Fruit fly (Drosophila melanogaster) whole organism, embryonic: ENCODE results near the gene Gyc88E.

Source experiments
- ATbp ChIP-seq: fragments of 200-800 bp; sonication (Bioruptor generic); optimal IDR thresholded peaks from 2 replicates; lab custom pipeline; 2017; ENCODE audit warnings: missing biosample characterization, mild to moderate bottlenecking, missing genetic modification characterization, missing genetic modification reagents
- Abd-B ChIP-seq: fragments of 200-800 bp; sonication (Bioruptor generic); optimal IDR thresholded peaks from 2 replicates; lab custom pipeline; 2018; ENCODE audit warnings: missing biosample characterization, mild to moderate bottlenecking, missing genetic modification characterization, moderate library complexity
- B-H2 ChIP-seq: fragments of 200-800 bp; sonication (Bioruptor generic); optimal IDR thresholded peaks from 2 replicates; lab custom pipeline; 2018; ENCODE audit warnings: missing biosample characterization, mild to moderate bottlenecking, missing genetic modification characterization
- CG10654 ChIP-seq: fragments of 200-800 bp; sonication (Bioruptor generic); optimal IDR thresholded peaks from 2 replicates; lab custom pipeline; 2016; ENCODE audit warnings: missing biosample characterization, missing genetic modification characterization
- CG11247 ChIP-seq: fragments of 200-800 bp; sonication (Bioruptor generic); IDR thresholded peaks from 2 replicates; pipeline ENCODE4 v1.3.6; 2022; ENCODE audit warnings: missing biosample characterization, missing genetic modification characterization
- CG11456 ChIP-seq: fragments of 200-800 bp; sonication (Bioruptor generic); IDR thresholded peaks from 3 replicates; pipeline ENCODE4 v1.3.6; 2022; ENCODE audit warnings: missing biosample characterization, missing genetic modification characterization
- CG15269 ChIP-seq: fragments of 200-800 bp; sonication (Bioruptor generic); optimal IDR thresholded peaks from 2 replicates; lab custom pipeline; 2018; ENCODE audit warnings: missing biosample characterization, mild to moderate bottlenecking, missing genetic modification characterization, moderate library complexity
- CG1603 ChIP-seq: fragments of 200-800 bp; sonication (Bioruptor generic); optimal IDR thresholded peaks from 2 replicates; lab custom pipeline; 2019; ENCODE audit warnings: missing biosample characterization, mild to moderate bottlenecking, missing genetic modification characterization, moderate library complexity
- CG17359 ChIP-seq: fragments of 200-800 bp; sonication (Bioruptor generic); optimal IDR thresholded peaks from 3 replicates; lab custom pipeline; 2018; ENCODE audit warnings: missing biosample characterization, mild to moderate bottlenecking, missing genetic modification characterization, moderate library complexity
- CG1792 ChIP-seq: fragments of 200-800 bp; sonication (Bioruptor generic); optimal IDR thresholded peaks from 2 replicates; lab custom pipeline; 2016; ENCODE audit warnings: missing biosample characterization, missing genetic modification characterization
- CG1832 ChIP-seq: fragments of 200-800 bp; sonication (Bioruptor generic); optimal IDR thresholded peaks from 2 replicates; lab custom pipeline; 2017; ENCODE audit warnings: missing biosample characterization, mild to moderate bottlenecking, missing genetic modification characterization, inconsistent platforms
- CG2120 ChIP-seq: fragments of 200-800 bp; sonication (Bioruptor generic); optimal IDR thresholded peaks from 3 replicates; lab custom pipeline; 2016; ENCODE audit warnings: missing biosample characterization, missing genetic modification characterization
- CG2889 ChIP-seq: fragments of 200-800 bp; sonication (Bioruptor generic); IDR thresholded peaks from 3 replicates; pipeline ENCODE4 v1.3.6; 2022; ENCODE audit warnings: missing biosample characterization, missing genetic modification characterization
- CG3281 ChIP-seq: fragments of 200-800 bp; sonication (Bioruptor generic); optimal IDR thresholded peaks from 3 replicates; lab custom pipeline; 2017; ENCODE audit warnings: missing biosample characterization, mild to moderate bottlenecking, missing genetic modification characterization
- CG34422 ChIP-seq: fragments of 200-800 bp; sonication (Bioruptor generic); IDR thresholded peaks from 3 replicates; pipeline ENCODE4 v1.3.6; 2022; ENCODE audit warnings: missing biosample characterization, missing genetic modification characterization
- CG4617 ChIP-seq: fragments of 200-800 bp; sonication (Bioruptor generic); optimal IDR thresholded peaks from 3 replicates; lab custom pipeline; 2016; ENCODE audit warnings: missing biosample characterization, missing genetic modification characterization, borderline replicate concordance
- CG6175 ChIP-seq: fragments of 200-800 bp; sonication (Bioruptor generic); IDR thresholded peaks from 3 replicates; pipeline ENCODE4 v1.3.6; 2022; ENCODE audit warnings: missing biosample characterization, missing genetic modification characterization
- CG6689 ChIP-seq: fragments of 200-800 bp; sonication (Bioruptor generic); IDR thresholded peaks from 2 replicates; pipeline ENCODE4 v1.3.6; 2022; ENCODE audit warnings: missing biosample characterization, missing genetic modification characterization
- CG7786 ChIP-seq: fragments of 200-800 bp; sonication (Bioruptor generic); optimal IDR thresholded peaks from 2 replicates; lab custom pipeline; 2016; ENCODE audit warnings: missing biosample characterization, missing genetic modification characterization
- CG7839 ChIP-seq: fragments of 200-800 bp; sonication (Bioruptor generic); optimal IDR thresholded peaks from 3 replicates; lab custom pipeline; 2018; ENCODE audit warnings: missing biosample characterization, mild to moderate bottlenecking, missing genetic modification characterization, moderate library complexity
- CoRest ChIP-seq: fragments of 200-800 bp; sonication (Bioruptor generic); optimal IDR thresholded peaks from 3 replicates; lab custom pipeline; 2018; ENCODE audit warnings: missing biosample characterization, mild to moderate bottlenecking, missing genetic modification characterization, moderate library complexity
- D19B ChIP-seq: fragments of 200-800 bp; sonication (Bioruptor generic); optimal IDR thresholded peaks from 2 replicates; lab custom pipeline; 2017; ENCODE audit warnings: missing biosample characterization, mild to moderate bottlenecking, missing genetic modification characterization
- Deaf1 ChIP-seq: fragments of 200-800 bp; optimal IDR thresholded peaks from 3 replicates; lab custom pipeline; 2019; ENCODE audit warnings: missing biosample characterization, mild to moderate bottlenecking, missing genetic modification characterization, moderate library complexity
- GATAe ChIP-seq: fragments of 200-800 bp; sonication (Bioruptor generic); conservative IDR thresholded peaks from 2 replicates; pipeline ENCODE4 v1.3.6; 2022; ENCODE audit warnings: missing biosample characterization, missing genetic modification characterization
- MESR4 ChIP-seq: fragments of 200-800 bp; sonication (Bioruptor generic); optimal IDR thresholded peaks from 2 replicates; lab custom pipeline; 2018; ENCODE audit warnings: missing biosample characterization, mild to moderate bottlenecking, missing genetic modification characterization, moderate library complexity
- ab ChIP-seq: fragments of 200-800 bp; sonication (Bioruptor generic); optimal IDR thresholded peaks from 2 replicates; lab custom pipeline; 2016; ENCODE audit warnings: missing biosample characterization, missing genetic modification characterization
- aop ChIP-seq: fragments of 200-800 bp; sonication (Bioruptor generic); IDR thresholded peaks from 2 replicates; pipeline ENCODE4 v1.3.6; 2022; ENCODE audit warnings: missing biosample characterization, missing genetic modification characterization
- ap ChIP-seq: fragments of 200-800 bp; sonication (Bioruptor generic); IDR thresholded peaks from 2 replicates; pipeline ENCODE4 v1.3.6; 2022; ENCODE audit warnings: missing biosample characterization, missing genetic modification characterization
- bab2 ChIP-seq: fragments of 200-800 bp; sonication (Bioruptor generic); optimal IDR thresholded peaks from 2 replicates; lab custom pipeline; 2016; ENCODE audit warnings: missing biosample characterization, missing genetic modification characterization
- bbx ChIP-seq: fragments of 200-800 bp; sonication (Bioruptor generic); IDR thresholded peaks from 2 replicates; pipeline ENCODE4 v1.3.6; 2022; ENCODE audit warnings: missing biosample characterization, missing genetic modification characterization; ENCODE audit not compliant: partially characterized antibody
- bcd ChIP-seq: fragments of 200-800 bp; sonication (Bioruptor generic); optimal IDR thresholded peaks from 2 replicates; lab custom pipeline; 2017; ENCODE audit warnings: missing biosample characterization, mild to moderate bottlenecking, missing genetic modification characterization
- bowl ChIP-seq: fragments of 200-800 bp; sonication (Bioruptor generic); IDR thresholded peaks from 2 replicates; pipeline ENCODE4 v1.3.6; 2022; ENCODE audit warnings: missing biosample characterization, missing genetic modification characterization
- cato ChIP-seq: fragments of 200-800 bp; sonication (Bioruptor generic); optimal IDR thresholded peaks from 2 replicates; lab custom pipeline; 2016; ENCODE audit warnings: missing biosample characterization, missing genetic modification characterization, borderline replicate concordance
- chif ChIP-seq, 2 experiments: fragments of 200-800 bp; sonication (Bioruptor generic); optimal IDR thresholded peaks; 3 replicates each; lab custom pipeline; 2016; ENCODE audit warnings: missing biosample characterization in 2 of 2, missing genetic modification characterization in 2 of 2
- dpn ChIP-seq, 2 experiments: fragments of 200-800 bp; sonication (Bioruptor generic); optimal IDR thresholded peaks; 3 replicates each; lab custom pipeline; 2016; ENCODE audit warnings: missing biosample characterization in 2 of 2, missing genetic modification characterization in 2 of 2
- esg ChIP-seq: fragments of 200-800 bp; sonication (Bioruptor generic); conservative IDR thresholded peaks from 2 replicates; pipeline ENCODE4 v1.3.6; 2022; ENCODE audit warnings: missing biosample characterization, missing genetic modification characterization
- eve ChIP-seq, 2 experiments: fragments of >200 bp; optimal IDR thresholded peaks; 2 replicates each; lab custom pipeline; 2017; ENCODE audit warnings: missing biosample characterization in 2 of 2, missing genetic modification characterization in 2 of 2
- gce ChIP-seq: fragments of 200-800 bp; sonication (Bioruptor generic); IDR thresholded peaks from 3 replicates; pipeline ENCODE4 v1.3.6; 2022; ENCODE audit warnings: missing biosample characterization, missing genetic modification characterization
- gcm2 ChIP-seq: fragments of 200-800 bp; sonication (Bioruptor generic); optimal IDR thresholded peaks from 2 replicates; lab custom pipeline; 2016; ENCODE audit warnings: missing biosample characterization, missing genetic modification characterization
- insv ChIP-seq, 2 experiments: fragments of 200-800 bp; sonication (Bioruptor generic); optimal IDR thresholded peaks; 3 replicates each; lab custom pipeline; 2016 to 2018; ENCODE audit warnings: missing biosample characterization in 2 of 2, missing genetic modification characterization in 2 of 2
- ken ChIP-seq: fragments of 200-800 bp; sonication (Bioruptor generic); IDR thresholded peaks from 3 replicates; pipeline ENCODE4 v1.3.6; 2022; ENCODE audit warnings: missing biosample characterization, missing genetic modification characterization
- maf-S ChIP-seq: fragments of 200-800 bp; sonication (Bioruptor generic); optimal IDR thresholded peaks from 2 replicates; lab custom pipeline; 2016; ENCODE audit warnings: missing biosample characterization, missing genetic modification characterization
- mam ChIP-seq: fragments of 200-800 bp; sonication (Bioruptor generic); optimal IDR thresholded peaks from 3 replicates; lab custom pipeline; 2016; ENCODE audit warnings: missing biosample characterization, missing genetic modification characterization
- mld ChIP-seq: fragments of 200-800 bp; sonication (Bioruptor generic); IDR thresholded peaks from 3 replicates; pipeline ENCODE4 v1.3.6; 2022; ENCODE audit warnings: missing biosample characterization, missing genetic modification characterization; ENCODE audit not compliant: partially characterized antibody
- p53 ChIP-seq: fragments of 200-800 bp; sonication (Bioruptor generic); optimal IDR thresholded peaks from 2 replicates; lab custom pipeline; 2016; ENCODE audit warnings: missing biosample characterization, missing genetic modification characterization
- pnt ChIP-seq: fragments of 200-800 bp; sonication (Bioruptor generic); optimal IDR thresholded peaks from 3 replicates; lab custom pipeline; 2016; ENCODE audit warnings: missing biosample characterization, missing genetic modification characterization
- sens ChIP-seq: fragments of 200-800 bp; sonication (Bioruptor generic); peaks from one replicate; lab custom pipeline; 2016; ENCODE audit warnings: missing biosample characterization, missing genetic modification characterization
- sens-2 ChIP-seq: fragments of 200-800 bp; sonication (Bioruptor generic); IDR thresholded peaks from 2 replicates; pipeline ENCODE4 v1.3.6; 2022; ENCODE audit warnings: missing biosample characterization, missing genetic modification characterization
- sisA ChIP-seq: fragments of 200-800 bp; sonication (Bioruptor generic); IDR thresholded peaks from 2 replicates; pipeline ENCODE4 v1.3.6; 2022; ENCODE audit warnings: missing biosample characterization, missing genetic modification characterization
- slou ChIP-seq: fragments of 200-800 bp; sonication (Bioruptor generic); optimal IDR thresholded peaks from 3 replicates; lab custom pipeline; 2016; ENCODE audit warnings: missing biosample characterization, missing genetic modification characterization
- tap ChIP-seq: fragments of 200-800 bp; optimal IDR thresholded peaks from 3 replicates; lab custom pipeline; 2019; ENCODE audit warnings: missing biosample characterization, mild to moderate bottlenecking, missing genetic modification characterization, moderate library complexity
- usp ChIP-seq: fragments of >200 bp; optimal IDR thresholded peaks from 2 replicates; lab custom pipeline; 2017; ENCODE audit warnings: missing biosample characterization, missing genetic modification characterization

Gene Gyc88E

DNA sequence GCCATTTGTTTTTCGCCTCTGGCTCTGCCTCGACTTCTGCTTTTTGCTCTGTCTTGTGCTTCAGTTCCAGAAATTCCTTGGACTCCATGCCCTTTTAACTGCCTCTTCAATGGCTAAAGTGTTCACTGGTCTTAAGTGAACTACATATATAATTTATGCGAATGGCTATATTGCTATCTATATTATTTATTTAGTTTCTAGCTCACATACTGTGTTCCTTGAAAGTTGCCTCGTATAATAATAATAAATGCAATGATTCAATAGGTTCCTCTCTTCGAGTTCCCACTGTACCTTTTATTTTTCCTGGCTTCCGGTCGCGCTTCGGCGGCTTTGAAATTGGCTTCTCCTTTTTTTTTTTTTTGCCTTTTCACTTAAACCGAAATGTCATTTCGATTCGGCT lies 30.4 kb upstream of the Gyc88E start (continued):
- no peak for TF ChIP-seq chif (GFP tag; optimal IDR thresholded peaks at IDR 0.05; lab: Kevin White, UChicago)
- TF ChIP-seq MESR4 (GFP tag; lab: Kevin White, UChicago), result no peak
- TF ChIP-seq CG11456 (GFP tag; lab: Robert Waterston, UW), result no peak
- no peak for TF ChIP-seq usp (GFP tag; lab: Kevin White, UChicago)
- no peak for TF ChIP-seq CG1832
- TF ChIP-seq CG6689 (GFP tag; lab: Robert Waterston, UW), result no peak
- peak; percentile 5 for TF ChIP-seq bcd (GFP tag; lab: Kevin White, UChicago)
- TF ChIP-seq eve (GFP tag; optimal IDR thresholded peaks at IDR 0.05; lab: Kevin White, UChicago), result peak in 1 of 2 experiments; percentile 21
- no peak for TF ChIP-seq ken
- TF ChIP-seq bbx (GFP tag; lab: Robert Waterston, UW), result no peak
- TF ChIP-seq CoRest (tag; lab: Kevin White, UChicago), result peak; percentile 34
- no peak for TF ChIP-seq pnt
- peak; percentile 27 for TF ChIP-seq B-H2
- no peak for TF ChIP-seq sens-2 (GFP tag; lab: Robert Waterston, UW)
- TF ChIP-seq bab2, result no peak
- TF ChIP-seq CG10654 (GFP tag; lab: Kevin White, UChicago), result no peak
- no peak for TF ChIP-seq insv (GFP tag; optimal IDR thresholded peaks at IDR 0.05; lab: Kevin White, UChicago)
- no peak for TF ChIP-seq mld (GFP tag; lab: Robert Waterston, UW)
- no peak for TF ChIP-seq CG4617 (GFP tag; lab: Kevin White, UChicago)
- no peak for TF ChIP-seq Abd-B (GFP tag; lab: Kevin White, UChicago)
- peak; percentile 59 for TF ChIP-seq CG15269
- no peak for TF ChIP-seq gce
- TF ChIP-seq maf-S, result no peak
- 0 out of 2 replicates have a peak, but pooled peaks have one; percentile 23 for TF ChIP-seq sisA (GFP tag; lab: Robert Waterston, UW)
- TF ChIP-seq CG6175 (GFP tag; lab: Robert Waterston, UW), result no peak
- no peak for TF ChIP-seq CG1792
- TF ChIP-seq GATAe (GFP tag; lab: Robert Waterston, UW), result no peak
- no peak for TF ChIP-seq aop (GFP tag; lab: Robert Waterston, UW)
- TF ChIP-seq ATbp (GFP tag; lab: Kevin White, UChicago), result peak; percentile 16
- peak; percentile 25 for TF ChIP-seq CG1603 (tag; lab: Kevin White, UChicago)
- TF ChIP-seq ab, result no peak
- peak; percentile 63 for TF ChIP-seq CG2120
- no peak for TF ChIP-seq cato
- peak; percentile 54 for TF ChIP-seq sens (GFP tag; lab: Kevin White, UChicago)
- no peak for TF ChIP-seq p53
- TF ChIP-seq slou, result no peak
- TF ChIP-seq ap (GFP tag; lab: Robert Waterston, UW), result no peak
- TF ChIP-seq CG11247, result no peak
- TF ChIP-seq CG2889 (GFP tag; lab: Robert Waterston, UW), result no peak
- TF ChIP-seq CG34422 (GFP tag; lab: Robert Waterston, UW), result no peak
- TF ChIP-seq bowl (GFP tag; lab: Robert Waterston, UW), result no peak
- no peak for TF ChIP-seq gcm2 (GFP tag; lab: Kevin White, UChicago)
- no peak for TF ChIP-seq D19B (GFP tag; lab: Kevin White, UChicago)
- TF ChIP-seq dpn (GFP tag; optimal IDR thresholded peaks at IDR 0.05; lab: Kevin White, UChicago), result peak; percentile 12 to 14
- TF ChIP-seq esg (GFP tag; lab: Robert Waterston, UW), result peak; percentile 12; the same call in 1 of the 2 replicates
- peak; percentile 30 for TF ChIP-seq CG3281 (GFP tag; lab: Kevin White, UChicago)
- peak; percentile 22 for TF ChIP-seq tap (tag; lab: Kevin White, UChicago)
- TF ChIP-seq mam (GFP tag; lab: Kevin White, UChicago), result peak; percentile 26
- TF ChIP-seq Deaf1 (tag; lab: Kevin White, UChicago), result no peak
- no peak for TF ChIP-seq CG7786 (GFP tag; lab: Kevin White, UChicago)
- TF ChIP-seq CG17359, result peak; percentile 34
- TF ChIP-seq CG7839 (tag; lab: Kevin White, UChicago), result peak; percentile 11
